Fruit fly (Drosophila melanogaster): ENCODE data around the gene rux.
A peak's percentile ranks its signal among the peaks of the same experiment; 100 is the strongest.

rux gene

dm6 chrX:6037180-6037946 is at the start of gene rux, which contains the start of gene MCTS1 (continued):
- TF ChIP-seq CG12659 (GFP tag; optimal IDR thresholded peaks at IDR 0.05) (peak; percentile 65), chn (GFP tag; optimal IDR thresholded peaks at IDR 0.05) (peak; percentile 42), CoRest (tag; optimal IDR thresholded peaks at IDR 0.05) (peak; percentile 52), pros (GFP tag; optimal IDR thresholded peaks at IDR 0.05) (no peak), CG30403 (GFP tag; optimal IDR thresholded peaks at IDR 0.05) (peak; percentile 64), E2f2 (GFP tag; IDR thresholded peaks at IDR 0.05) (peak; percentile 32; the same call in 1 of the 2 replicates), Deaf1 (tag; optimal IDR thresholded peaks at IDR 0.05) (no peak), CG3995 (GFP tag; optimal IDR thresholded peaks at IDR 0.05) (peak; percentile 91)

DNA sequence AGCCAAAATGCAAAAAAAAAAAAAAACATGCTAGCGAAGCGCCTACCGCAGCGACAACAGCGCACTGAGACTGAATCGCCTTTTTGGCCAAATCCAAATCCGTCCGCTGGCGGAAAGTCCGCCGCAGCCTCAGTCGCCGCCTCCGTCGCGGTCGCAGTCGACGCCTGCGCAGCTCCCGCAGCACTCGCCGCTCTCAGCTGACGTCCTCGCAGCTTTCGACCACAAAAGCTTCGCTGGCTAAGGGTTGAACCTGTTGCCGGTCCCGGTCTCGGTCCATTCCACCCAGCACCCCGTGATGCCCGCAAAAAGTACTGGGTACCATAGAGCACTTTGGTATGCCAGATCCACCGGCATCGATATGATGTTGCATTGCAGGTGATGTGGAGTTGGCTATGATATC is 43.7 kb upstream of the rux start, which contains the start of gene CG4660:
CG4660 (minus strand) TSS at position 77 of the 400 bp plus-strand sequence.
- TF ChIP-seq pzg (GFP tag; optimal IDR thresholded peaks at IDR 0.05) (peak; percentile 1), scrt (GFP tag; optimal IDR thresholded peaks at IDR 0.05) (peak; percentile 99), ewg (GFP tag; optimal IDR thresholded peaks at IDR 0.05) (peak; percentile 82), Med (GFP tag) (peak; percentile 45), CG8388 (GFP tag; optimal IDR thresholded peaks at IDR 0.05) (no peak), ci (GFP tag; IDR thresholded peaks at IDR 0.05) (0 out of 3 replicates have a peak, but pooled peaks have one; percentile 28), CG11723 (GFP tag; optimal IDR thresholded peaks at IDR 0.05) (no peak), D19B (GFP tag; optimal IDR thresholded peaks at IDR 0.05) (peak; percentile 36), hbn (GFP tag; IDR thresholded peaks at IDR 0.05; ENCODE audit: partially characterized antibody) (no peak), seq (GFP tag; IDR thresholded peaks at IDR 0.05) (peak; percentile 53; the same call in 1 of the 2 replicates), gcm (GFP tag; optimal IDR thresholded peaks at IDR 0.05) (no peak), CG4424 (GFP tag; optimal IDR thresholded peaks at IDR 0.05) (no peak), yki (optimal IDR thresholded peaks at IDR 0.05) (no peak), Hr39 (optimal IDR thresholded peaks at IDR 0.05) (no peak), Adf1 (GFP tag; IDR thresholded peaks at IDR 0.05) (peak; percentile 83)

- TF ChIP-seq Sry-β (GFP tag; optimal IDR thresholded peaks at IDR 0.05) (peak; percentile 54), Bdp1 (GFP tag; optimal IDR thresholded peaks at IDR 0.05) (no peak), CG13287 (GFP tag; IDR thresholded peaks at IDR 0.05; ENCODE audit: partially characterized antibody) (no peak), CG2875 (GFP tag; optimal IDR thresholded peaks at IDR 0.05) (no peak)
Measured at dm6 chrX:6077686-6078085, 40.1 kb upstream of the rux start, which contains the start of gene CG4666. Gene CG4666 (minus strand): TSS chrX:6077786.

DNA sequence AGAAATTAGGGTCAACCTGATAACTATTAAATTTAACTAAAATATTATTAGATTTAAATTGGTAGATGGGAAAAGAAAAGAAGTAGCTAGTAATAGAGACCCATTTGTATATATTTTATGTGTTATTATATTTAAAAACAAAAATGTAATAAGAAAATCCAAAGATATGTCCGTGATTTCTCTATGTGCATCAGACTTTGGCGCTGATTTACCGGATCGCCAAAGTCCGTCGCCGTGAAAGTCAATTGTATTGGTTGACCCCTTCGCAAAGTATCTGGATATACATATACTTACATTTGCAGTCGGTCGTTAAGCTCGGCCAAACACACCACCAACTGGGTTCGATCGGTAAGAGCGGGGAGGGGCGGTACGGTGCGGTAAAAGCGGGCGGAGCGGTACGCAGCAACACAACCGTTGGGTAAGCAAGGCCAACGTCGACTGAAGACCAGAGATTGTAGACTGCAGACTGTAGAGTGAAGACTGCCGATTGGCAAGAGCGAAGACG is 39.5 kb upstream of the rux start:
- TF ChIP-seq CG8388 (GFP tag; optimal IDR thresholded peaks at IDR 0.05) (peak; percentile 45), crol (GFP tag; IDR thresholded peaks at IDR 0.05) (peak; percentile 84), CG17328 (GFP tag; IDR thresholded peaks at IDR 0.05) (0 out of 2 replicates have a peak, but pooled peaks have one; percentile 26), Sox100B (GFP tag; optimal IDR thresholded peaks at IDR 0.05) (peak; percentile 38), gcm (GFP tag; optimal IDR thresholded peaks at IDR 0.05) (peak; percentile 12), p53 (GFP tag; optimal IDR thresholded peaks at IDR 0.05) (no peak), Dp (GFP tag; optimal IDR thresholded peaks at IDR 0.05) (no peak), sima (GFP tag; optimal IDR thresholded peaks at IDR 0.05) (no peak), CG2875 (GFP tag; optimal IDR thresholded peaks at IDR 0.05) (peak; percentile 23), CG2712 (tag; optimal IDR thresholded peaks at IDR 0.05) (peak; percentile 36), Doc2 (GFP tag; IDR thresholded peaks at IDR 0.05) (no peak), Dll (GFP tag; IDR thresholded peaks at IDR 0.05; ENCODE audit: partially characterized antibody) (no peak), CG33557 (GFP tag; optimal IDR thresholded peaks at IDR 0.05) (no peak), repo (GFP tag; optimal IDR thresholded peaks at IDR 0.05) (no peak), pan (optimal IDR thresholded peaks at IDR 0.05) (no peak), pan (GFP tag; optimal IDR thresholded peaks at IDR 0.05 in 1 of 2, IDR thresholded peaks at IDR 0.05 in 1 of 2) (peak in 1 of 2 experiments; percentile 16), CG10654 (GFP tag; optimal IDR thresholded peaks at IDR 0.05) (no peak), Ptx1 (GFP tag; IDR thresholded peaks at IDR 0.05) (peak; percentile 52), CG12299 (tag; optimal IDR thresholded peaks at IDR 0.05) (peak; percentile 2), CG15269 (tag; optimal IDR thresholded peaks at IDR 0.05) (peak; percentile 18), NC2α (GFP tag; optimal IDR thresholded peaks at IDR 0.05) (no peak)

Data from whole organism, embryonic.